Worm (Caenorhabditis elegans): ENCODE measurements around the gene clec-217.
A peak's percentile ranks its signal among the peaks of the same experiment; 100 is the strongest.

clec-217 gene

DNA sequence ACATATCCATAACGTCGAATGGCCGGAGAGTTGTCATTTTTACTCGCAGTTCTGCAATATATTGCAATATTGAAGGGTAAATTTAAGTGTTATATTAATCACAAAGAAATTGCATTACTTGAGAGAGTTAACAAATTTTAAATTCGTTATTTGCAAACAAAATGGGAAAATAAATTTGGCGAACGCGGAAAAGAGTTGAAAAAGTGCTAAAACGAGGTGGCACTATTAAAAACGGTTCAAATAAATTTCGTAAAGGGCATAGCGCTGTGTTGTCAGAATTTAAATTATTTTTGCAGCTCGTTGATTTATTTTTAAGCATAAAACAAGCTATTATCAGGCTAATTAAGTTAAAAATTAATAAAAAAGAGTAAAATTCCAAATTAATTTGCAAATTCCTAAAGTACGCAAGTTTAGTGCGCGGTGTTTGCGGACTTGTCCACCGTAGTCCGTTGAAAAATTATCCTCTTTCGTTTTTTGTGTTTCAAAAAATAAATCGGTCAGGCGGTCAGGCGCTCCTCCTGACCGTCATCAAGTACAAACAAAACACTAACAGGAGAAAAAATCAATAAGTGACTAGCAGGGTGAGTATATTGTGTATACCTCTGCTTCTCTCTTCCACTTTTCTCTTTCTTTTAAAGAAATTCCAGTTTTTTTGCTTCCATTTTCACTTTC lies 24.9 kb upstream of the clec-217 start, which contains the start of the genes natb-1 and abhd-12:
Gene natb-1, minus strand, starts transcription at position 51 of the 672 bp plus-strand sequence.
Gene abhd-12, plus strand, starts transcription at position 499 of the 672 bp plus-strand sequence.
- TF ChIP-seq ceh-82 (tag; optimal IDR thresholded peaks at IDR 0.05) (peak in 1 of 3 experiments; percentile 30), xbp-1 (tag; optimal IDR thresholded peaks at IDR 0.05) (peak; percentile 38), lsy-2 (tag; optimal IDR thresholded peaks at IDR 0.05) (peak; percentile 92 to 98), hlh-17 (GFP tag; optimal IDR thresholded peaks at IDR 0.05; ENCODE audit: borderline replicate concordance) (no peak), mdl-1 (tag; optimal IDR thresholded peaks at IDR 0.05) (peak in 1 of 2 experiments; percentile 52), swsn-7 (tag; optimal IDR thresholded peaks at IDR 0.05) (peak; percentile 27), unc-86 (tag; optimal IDR thresholded peaks at IDR 0.05) (no peak), egl-27 (tag; optimal IDR thresholded peaks at IDR 0.05) (no peak), irx-1 (tag; optimal IDR thresholded peaks at IDR 0.05) (no peak), fos-1 (tag; optimal IDR thresholded peaks at IDR 0.05) (no peak), mep-1 (tag; optimal IDR thresholded peaks at IDR 0.05) (peak; percentile 76), lin-39 (tag; optimal IDR thresholded peaks at IDR 0.05) (no peak), nhr-76 (tag; optimal IDR thresholded peaks at IDR 0.05) (no peak), zip-4 (GFP tag; optimal IDR thresholded peaks at IDR 0.05) (no peak), snpc-4 (tag; optimal IDR thresholded peaks at IDR 0.05) (no peak), aly-2 (tag; optimal IDR thresholded peaks at IDR 0.05) (no peak), lin-14 (GFP tag; optimal IDR thresholded peaks at IDR 0.05) (peak; percentile 55), lin-15B (tag; optimal IDR thresholded peaks at IDR 0.05) (no peak), nhr-47 (tag; optimal IDR thresholded peaks at IDR 0.05) (peak; percentile 52), hlh-4 (tag; optimal IDR thresholded peaks at IDR 0.05) (no peak), Y116A8C.19 (tag; optimal IDR thresholded peaks at IDR 0.05; ENCODE audit: borderline replicate concordance) (no peak), vab-15 (tag; optimal IDR thresholded peaks at IDR 0.05) (no peak), blmp-1 (tag; optimal IDR thresholded peaks at IDR 0.05) (peak; percentile 64), nhr-90 (tag; optimal IDR thresholded peaks at IDR 0.05; ENCODE audit: poor library complexity) (no peak), unc-130 (tag; optimal IDR thresholded peaks at IDR 0.05) (peak; percentile 57), isw-1 (GFP tag; IDR thresholded peaks at IDR 0.05) (no peak), rnt-1 (tag; optimal IDR thresholded peaks at IDR 0.05) (peak; percentile 20), efl-1 (optimal IDR thresholded peaks at IDR 0.05) (peak; percentile 39 to 43), efl-1 (GFP tag; optimal IDR thresholded peaks at IDR 0.05 in 1 of 2) (peak; percentile 59 to 94), lin-13 (GFP tag; optimal IDR thresholded peaks at IDR 0.05) (no peak), C04F5.9 (tag; optimal IDR thresholded peaks at IDR 0.05) (no peak), alr-1 (tag; optimal IDR thresholded peaks at IDR 0.05; ENCODE audit: borderline replicate concordance) (no peak), sup-37 (GFP tag; optimal IDR thresholded peaks at IDR 0.05) (no peak), ceh-90 (tag; optimal IDR thresholded peaks at IDR 0.05) (no peak), ceh-8 (GFP tag; optimal IDR thresholded peaks at IDR 0.05) (no peak), zag-1 (tag; optimal IDR thresholded peaks at IDR 0.05) (no peak), pax-3 (tag; optimal IDR thresholded peaks at IDR 0.05) (no peak), nhr-85 (tag) (peak; percentile 69), skn-1 (tag; optimal IDR thresholded peaks at IDR 0.05) (peak; percentile 31), unc-98 (GFP tag; IDR thresholded peaks at IDR 0.05) (no peak), nhr-20 (tag; optimal IDR thresholded peaks at IDR 0.05) (peak; percentile 54), lin-35 (GFP tag; optimal IDR thresholded peaks at IDR 0.05) (peak; percentile 44 to 81), nhr-11 (tag; optimal IDR thresholded peaks at IDR 0.05) (no peak), nhr-77 (tag; optimal IDR thresholded peaks at IDR 0.05) (no peak), ztf-11 (tag; optimal IDR thresholded peaks at IDR 0.05) (no peak), nhr-71 (tag; optimal IDR thresholded peaks at IDR 0.05) (peak; percentile 47), ceh-63 (GFP tag; optimal IDR thresholded peaks at IDR 0.05) (no peak), fkh-8 (tag; optimal IDR thresholded peaks at IDR 0.05) (no peak), F16B12.6 (tag; optimal IDR thresholded peaks at IDR 0.05) (peak; percentile 89), hpl-2 (GFP tag; optimal IDR thresholded peaks at IDR 0.05) (no peak), aha-1 (tag; optimal IDR thresholded peaks at IDR 0.05) (no peak), ztf-4 (tag; optimal IDR thresholded peaks at IDR 0.05) (no peak), ces-1 (GFP tag; optimal IDR thresholded peaks at IDR 0.05) (no peak)

Measured in whole organism, L1 larva.